Worm (Caenorhabditis elegans): ENCODE measurements around the gene bcmo-1.

The bcmo-1 gene

ce11 chrII:12819979-12820378 lies 10.5 kb upstream of the bcmo-1 start:
- TF ChIP-seq med-1 (GFP tag; optimal IDR thresholded peaks at IDR 0.05; ENCODE audit: insufficient read depth) (no peak), T22C8.4 (GFP tag; IDR thresholded peaks at IDR 0.05) (no peak), ztf-29 (GFP tag; IDR thresholded peaks at IDR 0.05) (no peak), flt-1 (GFP tag; IDR thresholded peaks at IDR 0.05) (no peak), ztf-23 (GFP tag; IDR thresholded peaks at IDR 0.05) (no peak), cog-1 (tag; optimal IDR thresholded peaks at IDR 0.05) (no peak), klf-2 (GFP tag; conservative IDR thresholded peaks at IDR 0.05) (no peak), ref-1 (GFP tag; conservative IDR thresholded peaks at IDR 0.05) (no peak), tab-1 (GFP tag; IDR thresholded peaks at IDR 0.05) (no peak)

ce11 chrII:12823437-12823836 lies 7.0 kb upstream of the bcmo-1 start, which contains the start of gene Y46G5A.36:
TSS of gene Y46G5A.36 (plus strand) at chrII:12823679.
- TF ChIP-seq T22C8.4 (GFP tag; IDR thresholded peaks at IDR 0.05): no peak
- TF ChIP-seq tab-1 (GFP tag; IDR thresholded peaks at IDR 0.05): no peak
- TF ChIP-seq ref-1 (GFP tag; conservative IDR thresholded peaks at IDR 0.05): no peak
- no peak for TF ChIP-seq klf-2 (GFP tag; conservative IDR thresholded peaks at IDR 0.05)
- no peak for TF ChIP-seq cog-1 (tag; optimal IDR thresholded peaks at IDR 0.05)
- no peak for TF ChIP-seq ztf-29 (GFP tag; IDR thresholded peaks at IDR 0.05)
- no peak for TF ChIP-seq flt-1 (GFP tag; IDR thresholded peaks at IDR 0.05)
- no peak for TF ChIP-seq ztf-23 (GFP tag; IDR thresholded peaks at IDR 0.05)
- TF ChIP-seq med-1 (GFP tag; optimal IDR thresholded peaks at IDR 0.05; ENCODE audit: insufficient read depth): no peak

DNA sequence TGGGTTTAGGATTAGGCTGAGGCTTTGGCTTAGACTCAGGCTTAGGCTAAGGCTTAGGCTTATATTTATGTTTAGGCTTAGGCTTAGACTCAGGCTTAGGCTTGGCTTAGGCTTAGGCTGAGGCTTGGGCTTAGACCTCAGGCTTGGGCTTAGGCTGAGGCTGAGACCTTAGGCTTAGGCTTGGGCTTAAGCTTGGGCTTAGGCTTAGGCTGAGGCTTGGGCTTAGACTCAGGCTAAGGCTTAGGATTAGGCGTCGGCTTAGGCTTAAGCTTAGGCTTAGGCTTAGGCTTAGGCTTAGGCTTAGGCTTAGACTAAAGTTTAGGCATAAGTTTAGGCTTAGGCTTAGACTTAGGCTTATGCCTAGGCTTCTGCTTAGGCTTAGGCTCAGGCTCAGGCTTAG lies 6.0 kb upstream of the bcmo-1 start:
- TF ChIP-seq flt-1 (GFP tag; IDR thresholded peaks at IDR 0.05) (no peak), klf-2 (GFP tag; conservative IDR thresholded peaks at IDR 0.05) (no peak), ztf-29 (GFP tag; IDR thresholded peaks at IDR 0.05) (peak; percentile 42; the same call in 1 of the 2 replicates), ref-1 (GFP tag; conservative IDR thresholded peaks at IDR 0.05) (no peak), ztf-23 (GFP tag; IDR thresholded peaks at IDR 0.05) (no peak), med-1 (GFP tag; optimal IDR thresholded peaks at IDR 0.05; ENCODE audit: insufficient read depth) (no peak)

DNA sequence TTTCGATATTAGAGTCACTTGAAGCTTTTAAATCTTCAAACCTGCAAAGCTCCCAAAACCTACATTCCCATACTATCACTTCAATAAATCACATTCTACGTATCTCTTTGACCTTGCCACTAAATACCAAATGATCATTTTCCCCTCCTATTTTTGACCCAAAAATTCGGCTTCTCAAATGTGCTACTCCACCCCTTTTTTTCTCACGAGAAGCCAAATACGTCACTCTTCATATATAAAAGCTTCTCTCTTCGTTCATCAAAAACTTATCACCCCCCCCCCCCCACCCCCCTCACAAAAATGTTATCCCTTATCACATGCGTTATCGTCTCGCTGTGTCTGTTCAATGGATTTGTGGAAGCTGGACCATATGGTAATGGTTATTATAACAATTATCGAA lies 3.7 kb upstream of the bcmo-1 start, which contains the start of gene Y46G5A.38:
Gene Y46G5A.38, plus strand, starts transcription at position 301 of the 400 bp plus-strand sequence.
- TF ChIP-seq T22C8.4 (GFP tag; IDR thresholded peaks at IDR 0.05) (no peak), tab-1 (GFP tag; IDR thresholded peaks at IDR 0.05) (no peak), cog-1 (tag; optimal IDR thresholded peaks at IDR 0.05) (no peak), flt-1 (GFP tag; IDR thresholded peaks at IDR 0.05) (no peak), ref-1 (GFP tag; conservative IDR thresholded peaks at IDR 0.05) (no peak), ztf-29 (GFP tag; IDR thresholded peaks at IDR 0.05) (no peak), klf-2 (GFP tag; conservative IDR thresholded peaks at IDR 0.05) (no peak)

- TF ChIP-seq ztf-23 (GFP tag; IDR thresholded peaks at IDR 0.05): no peak
- TF ChIP-seq klf-2 (GFP tag; conservative IDR thresholded peaks at IDR 0.05): no peak
These were observed 1.6 kb upstream of the bcmo-1 start, which contains the start of gene Y46G5A.23 for ce11 chrII:12828863-12829262. TSS of gene Y46G5A.23 (minus strand) at chrII:12828963.

- TF ChIP-seq ztf-23 (GFP tag; IDR thresholded peaks at IDR 0.05): no peak
These were observed 9.6 kb downstream of the bcmo-1 start, which contains the start of gene lgc-35 for ce11 chrII:12840057-12840456. TSS of gene lgc-35 (minus strand) at chrII:12840157.

DNA sequence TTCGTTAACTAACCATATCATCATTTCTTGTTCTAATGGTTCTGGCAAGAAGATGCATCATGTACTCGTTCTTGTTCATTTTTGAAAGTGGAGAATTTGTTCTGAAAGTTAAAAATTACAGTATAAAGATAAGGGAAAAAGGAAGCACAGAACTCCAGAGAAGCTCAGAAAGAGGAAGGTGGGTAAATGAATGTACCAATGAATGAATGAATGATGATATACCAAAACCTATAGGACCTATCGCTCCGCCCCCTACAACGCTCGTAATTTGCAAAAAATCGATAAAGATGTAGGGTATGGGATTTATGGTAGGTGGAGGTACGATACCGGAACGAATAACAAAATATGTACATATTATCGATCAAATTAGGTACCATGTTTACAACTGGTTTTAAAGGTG lies 17.3 kb downstream of the bcmo-1 start, which contains the start of gene pes-10:
Gene pes-10, minus strand, starts transcription at position 101 of the 400 bp plus-strand sequence.
- TF ChIP-seq cog-1 (tag; optimal IDR thresholded peaks at IDR 0.05): no peak
- no peak for TF ChIP-seq ref-1 (GFP tag; conservative IDR thresholded peaks at IDR 0.05)
- TF ChIP-seq ztf-23 (GFP tag; IDR thresholded peaks at IDR 0.05): no peak
- TF ChIP-seq ztf-29 (GFP tag; IDR thresholded peaks at IDR 0.05): no peak

DNA sequence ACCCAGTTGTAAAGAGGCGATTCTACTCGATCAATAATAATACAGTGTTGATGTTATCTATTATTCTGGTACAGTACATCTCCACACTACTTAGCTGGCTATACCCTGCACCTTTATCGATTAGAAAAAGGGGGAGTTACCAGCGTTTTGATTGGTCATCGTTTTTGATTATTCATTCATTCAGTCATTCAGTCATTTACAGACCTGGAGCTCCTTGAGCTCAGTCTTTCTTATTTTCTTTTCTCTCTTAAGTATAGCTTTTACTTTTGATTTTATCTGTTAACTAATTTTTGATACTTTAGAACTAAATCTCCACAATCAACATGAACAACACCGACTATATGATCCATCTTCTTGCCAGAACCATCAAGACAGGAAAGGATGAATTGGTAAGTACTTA lies 19.7 kb downstream of the bcmo-1 start, which contains the start of gene Y46G5A.28:
Gene Y46G5A.28, plus strand, starts transcription at position 301 of the 400 bp plus-strand sequence.
- TF ChIP-seq klf-2 (GFP tag; conservative IDR thresholded peaks at IDR 0.05) (no peak), cog-1 (tag; optimal IDR thresholded peaks at IDR 0.05) (no peak), ref-1 (GFP tag; conservative IDR thresholded peaks at IDR 0.05) (no peak), ztf-29 (GFP tag; IDR thresholded peaks at IDR 0.05) (no peak), tab-1 (GFP tag; IDR thresholded peaks at IDR 0.05) (no peak), ztf-23 (GFP tag; IDR thresholded peaks at IDR 0.05) (no peak), T22C8.4 (GFP tag; IDR thresholded peaks at IDR 0.05) (no peak), med-1 (GFP tag; optimal IDR thresholded peaks at IDR 0.05; ENCODE audit: insufficient read depth) (no peak), flt-1 (GFP tag; IDR thresholded peaks at IDR 0.05) (no peak)

- TF ChIP-seq cog-1 (tag; optimal IDR thresholded peaks at IDR 0.05): no peak
These were observed 25.4 kb downstream of the bcmo-1 start, which contains the start of gene Y46G5A.29 for ce11 chrII:12855900-12856299. TSS of gene Y46G5A.29 (plus strand) at chrII:12856200.

ce11 chrII:12865604-12866003 lies 35.1 kb downstream of the bcmo-1 start, which contains the start of gene snf-5:
TSS of gene snf-5 (minus strand) at chrII:12865785.
- TF ChIP-seq med-1 (GFP tag; optimal IDR thresholded peaks at IDR 0.05; ENCODE audit: insufficient read depth): no peak
- TF ChIP-seq ref-1 (GFP tag; conservative IDR thresholded peaks at IDR 0.05): no peak
- no peak for TF ChIP-seq tab-1 (GFP tag; IDR thresholded peaks at IDR 0.05)
- TF ChIP-seq klf-2 (GFP tag; conservative IDR thresholded peaks at IDR 0.05): no peak
- no peak for TF ChIP-seq ztf-23 (GFP tag; IDR thresholded peaks at IDR 0.05)
- no peak for TF ChIP-seq T22C8.4 (GFP tag; IDR thresholded peaks at IDR 0.05)
- TF ChIP-seq cog-1 (tag; optimal IDR thresholded peaks at IDR 0.05): no peak
- no peak for TF ChIP-seq ztf-29 (GFP tag; IDR thresholded peaks at IDR 0.05)
- no peak for TF ChIP-seq flt-1 (GFP tag; IDR thresholded peaks at IDR 0.05)

DNA sequence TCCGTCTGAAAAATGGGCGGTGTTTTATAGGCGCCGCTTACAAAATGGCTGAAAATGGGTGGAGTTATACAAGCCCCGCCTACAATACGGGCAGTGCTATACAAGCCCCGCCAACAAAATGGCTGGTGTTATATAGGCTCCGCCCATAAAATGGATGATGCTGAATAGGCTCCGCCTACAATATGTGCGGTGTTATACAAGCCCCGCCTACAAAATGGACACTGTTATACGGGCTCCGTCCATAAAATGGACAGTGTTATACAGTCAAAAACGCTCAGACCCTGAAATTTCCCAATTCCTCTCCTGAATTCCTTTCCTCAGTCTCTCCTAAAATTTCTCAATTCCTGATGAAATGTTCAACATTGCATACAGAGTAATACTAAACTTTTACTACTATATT lies 35.6 kb downstream of the bcmo-1 start:
- TF ChIP-seq tab-1 (GFP tag; IDR thresholded peaks at IDR 0.05) (no peak), med-1 (GFP tag; optimal IDR thresholded peaks at IDR 0.05; ENCODE audit: insufficient read depth) (no peak), ztf-23 (GFP tag; IDR thresholded peaks at IDR 0.05) (no peak), ztf-29 (GFP tag; IDR thresholded peaks at IDR 0.05) (no peak), flt-1 (GFP tag; IDR thresholded peaks at IDR 0.05) (no peak), ref-1 (GFP tag; conservative IDR thresholded peaks at IDR 0.05) (no peak), cog-1 (tag; optimal IDR thresholded peaks at IDR 0.05) (no peak), klf-2 (GFP tag; conservative IDR thresholded peaks at IDR 0.05) (no peak), T22C8.4 (GFP tag; IDR thresholded peaks at IDR 0.05) (no peak)
